Worm (Caenorhabditis elegans): ENCODE data around the gene D2062.13.
A peak's percentile ranks its signal among the peaks of the same experiment; 100 is the strongest.

Gene D2062.13

DNA sequence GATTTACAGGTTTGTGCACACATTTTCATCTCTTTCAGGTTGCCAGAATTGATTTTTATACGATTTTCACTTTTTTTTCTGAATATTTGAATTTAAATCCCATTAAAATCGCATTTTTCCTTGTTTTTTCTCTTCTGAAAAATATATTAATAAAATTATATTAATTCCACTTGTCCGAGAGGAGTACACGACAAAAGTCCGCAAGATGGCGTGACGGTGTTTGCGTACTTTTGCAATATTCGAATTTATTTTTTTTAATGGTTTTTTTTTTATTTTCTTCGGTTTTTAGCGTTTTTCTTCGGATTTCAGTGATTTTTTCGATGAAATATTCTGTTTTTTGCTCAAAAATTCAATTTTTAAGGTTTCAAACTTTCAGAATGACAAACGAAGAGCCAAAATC is 47.5 kb upstream of the D2062.13 start, which contains the start of gene usp-39 (continued):
- TF ChIP-seq attf-3 (GFP tag; conservative IDR thresholded peaks at IDR 0.05) (no peak), die-1 (tag; optimal IDR thresholded peaks at IDR 0.05) (no peak), aptf-3 (GFP tag; IDR thresholded peaks at IDR 0.05) (no peak), sdz-38 (tag; optimal IDR thresholded peaks at IDR 0.05) (no peak), F37B4.10 (GFP tag; IDR thresholded peaks at IDR 0.05) (no peak), F57A8.1 (GFP tag; optimal IDR thresholded peaks at IDR 0.05) (no peak), egl-18 (GFP tag; IDR thresholded peaks at IDR 0.05) (no peak), rec-8 (tag; optimal IDR thresholded peaks at IDR 0.05) (no peak), lin-35 (GFP tag; optimal IDR thresholded peaks at IDR 0.05) (peak in 1 of 3 experiments; percentile 89), B0261.1 (tag; optimal IDR thresholded peaks at IDR 0.05) (no peak), F49E8.2 (tag; optimal IDR thresholded peaks at IDR 0.05; ENCODE audit: insufficient read depth) (peak; percentile 11), nhr-120 (GFP tag; IDR thresholded peaks at IDR 0.05) (no peak), rcor-1 (GFP tag; IDR thresholded peaks at IDR 0.05) (peak; percentile 69), repo-1 (tag; optimal IDR thresholded peaks at IDR 0.05) (no peak), lag-1 (GFP tag; IDR thresholded peaks at IDR 0.05) (no peak), ceh-27 (GFP tag; optimal IDR thresholded peaks at IDR 0.05) (no peak), F57C9.4 (tag; optimal IDR thresholded peaks at IDR 0.05) (no peak), snpc-3.4 (tag; optimal IDR thresholded peaks at IDR 0.05) (peak; percentile 59), lin-26 (GFP tag; IDR thresholded peaks at IDR 0.05) (no peak), Y95B8A.8 (GFP tag; IDR thresholded peaks at IDR 0.05) (no peak), nhr-27 (tag; optimal IDR thresholded peaks at IDR 0.05) (no peak), dpff-1 (tag; optimal IDR thresholded peaks at IDR 0.05) (no peak), ccch-3 (GFP tag; optimal IDR thresholded peaks at IDR 0.05) (no peak), D2030.7 (GFP tag; IDR thresholded peaks at IDR 0.05) (peak; percentile 60), mel-28 (tag; optimal IDR thresholded peaks at IDR 0.05; ENCODE audit: borderline replicate concordance) (no peak), B0336.3 (GFP tag; IDR thresholded peaks at IDR 0.05) (0 out of 2 replicates have a peak, but pooled peaks have one; percentile 57), hmg-1.2 (GFP tag; IDR thresholded peaks at IDR 0.05) (no peak; the same call in none of the 2 replicates), snpc-1.3 (tag; optimal IDR thresholded peaks at IDR 0.05; ENCODE audit: insufficient read depth) (peak; percentile 66), hsf-1 (GFP tag; IDR thresholded peaks at IDR 0.05) (no peak), nhr-90 (tag; optimal IDR thresholded peaks at IDR 0.05) (no peak), madf-8 (GFP tag; conservative IDR thresholded peaks at IDR 0.05) (peak; percentile 43), nhr-80 (tag; optimal IDR thresholded peaks at IDR 0.05) (no peak), ztf-3 (GFP tag; optimal IDR thresholded peaks at IDR 0.05) (no peak), unc-62 (GFP tag; optimal IDR thresholded peaks at IDR 0.05) (no peak), mcd-1 (GFP tag; IDR thresholded peaks at IDR 0.05) (peak; percentile 85), madf-6 (GFP tag; IDR thresholded peaks at IDR 0.05) (peak; percentile 74), ceh-58 (GFP tag; IDR thresholded peaks at IDR 0.05) (no peak), lir-1 (GFP tag; conservative IDR thresholded peaks at IDR 0.05) (peak; percentile 46; the same call in 1 of the 2 replicates), F55B11.4 (tag; optimal IDR thresholded peaks at IDR 0.05; ENCODE audit: borderline replicate concordance, insufficient read depth) (no peak), ets-4 (GFP tag; optimal IDR thresholded peaks at IDR 0.05) (no peak), C17E4.6 (GFP tag; IDR thresholded peaks at IDR 0.05) (no peak), B0019.2 (GFP tag; conservative IDR thresholded peaks at IDR 0.05) (no peak), nhr-179 (tag; optimal IDR thresholded peaks at IDR 0.05) (no peak), dox-1 (GFP tag; IDR thresholded peaks at IDR 0.05) (no peak), B0035.1 (tag; optimal IDR thresholded peaks at IDR 0.05) (no peak), let-526 (GFP tag; IDR thresholded peaks at IDR 0.05) (no peak), ztf-6 (GFP tag; IDR thresholded peaks at IDR 0.05) (no peak), ekl-4 (GFP tag; IDR thresholded peaks at IDR 0.05) (no peak), ceh-100 (GFP tag; IDR thresholded peaks at IDR 0.05) (peak; percentile 25; the same call in 1 of the 2 replicates)

Data from whole organism, young adult.